Worm (Caenorhabditis elegans) whole organism, young adult: Measurements from ENCODE around the gene ZK355.3.
A peak's percentile ranks its signal among the peaks of the same experiment; 100 is the strongest.

ENCODE experiments used
- B0261.1 ChIP-seq: sonication (generic microtip); optimal IDR thresholded peaks from 2 replicates; lab custom pipeline; 2016; ENCODE audit warnings: mild to moderate bottlenecking, missing genetic modification characterization, moderate library complexity, missing compliant biosample characterization
- B0336.3 ChIP-seq: fragments of 200-800 bp; sonication (Bioruptor generic); IDR thresholded peaks from 2 replicates; pipeline ENCODE4 v1.3.6; 2022; ENCODE audit warnings: missing genetic modification characterization, missing compliant biosample characterization
- C06A6.2 ChIP-seq: fragments of 200-800 bp; sonication (Bioruptor generic); conservative IDR thresholded peaks from 2 replicates; pipeline ENCODE4 v1.3.6; 2022; ENCODE audit warnings: missing genetic modification characterization, missing compliant biosample characterization
- D2030.7 ChIP-seq: fragments of 200-800 bp; sonication (Bioruptor generic); IDR thresholded peaks from 2 replicates; pipeline ENCODE4 v1.3.6; 2022; ENCODE audit warnings: missing genetic modification reagents, missing genetic modification characterization, missing compliant biosample characterization
- F49E8.2 ChIP-seq: sonication (generic microtip); optimal IDR thresholded peaks from 3 replicates; lab custom pipeline; 2017; ENCODE audit warnings: missing genetic modification characterization, mild to moderate bottlenecking, missing compliant biosample characterization, antibody characterized with exemption, moderate library complexity; ENCODE audit not compliant: insufficient read depth
- F55B11.4 ChIP-seq: sonication (generic microtip); optimal IDR thresholded peaks from 2 replicates; lab custom pipeline; 2016; ENCODE audit warnings: missing compliant biosample characterization, missing genetic modification characterization, borderline replicate concordance; ENCODE audit not compliant: insufficient read depth
- K11D2.4 ChIP-seq: fragments of 200-800 bp; sonication (Bioruptor generic); IDR thresholded peaks from 2 replicates; pipeline ENCODE4 v1.3.6; 2022; ENCODE audit warnings: missing genetic modification reagents, missing genetic modification characterization, missing compliant biosample characterization
- K12H6.12 ChIP-seq: fragments of 200-800 bp; sonication (Bioruptor generic); optimal IDR thresholded peaks from 2 replicates; lab custom pipeline; 2018; ENCODE audit warnings: mild to moderate bottlenecking, missing genetic modification characterization, missing compliant biosample characterization
- T07F8.4 ChIP-seq: sonication (generic microtip); optimal IDR thresholded peaks from 2 replicates; lab custom pipeline; 2016; ENCODE audit warnings: mild to moderate bottlenecking, missing genetic modification characterization, moderate library complexity, missing compliant biosample characterization
- Y53G8AR.9 ChIP-seq: fragments of 200-800 bp; sonication (Bioruptor generic); conservative IDR thresholded peaks from 2 replicates; pipeline ENCODE4 v1.3.6; 2022; ENCODE audit warnings: missing genetic modification reagents, missing genetic modification characterization, missing compliant biosample characterization
- Y67H2A.10 ChIP-seq: fragments of 200-800 bp; sonication (Bioruptor generic); conservative IDR thresholded peaks from 2 replicates; pipeline ENCODE4 v1.3.6; 2022; ENCODE audit warnings: missing genetic modification reagents, missing genetic modification characterization, missing compliant biosample characterization
- attf-6 ChIP-seq: fragments of 200-800 bp; sonication (Bioruptor generic); IDR thresholded peaks from 2 replicates; pipeline ENCODE4 v1.3.6; 2022; ENCODE audit warnings: missing genetic modification reagents, missing genetic modification characterization, missing compliant biosample characterization
- bed-2 ChIP-seq: fragments of 200-800 bp; sonication (Bioruptor generic); IDR thresholded peaks from 2 replicates; pipeline ENCODE4 v1.3.6; 2022; ENCODE audit warnings: missing genetic modification reagents, missing genetic modification characterization, missing compliant biosample characterization
- ceh-40 ChIP-seq: fragments of 200-800 bp; sonication (Bioruptor generic); IDR thresholded peaks from 2 replicates; pipeline ENCODE4 v1.3.6; 2022; ENCODE audit warnings: missing genetic modification characterization, missing compliant biosample characterization
- ceh-79 ChIP-seq: sonication (generic microtip); optimal IDR thresholded peaks from 2 replicates; lab custom pipeline; 2017; ENCODE audit warnings: mild to moderate bottlenecking, missing genetic modification characterization, missing compliant biosample characterization
- dox-1 ChIP-seq: fragments of 200-800 bp; sonication (Bioruptor generic); IDR thresholded peaks from 2 replicates; pipeline ENCODE4 v1.3.6; 2022; ENCODE audit warnings: missing genetic modification reagents, missing genetic modification characterization, missing compliant biosample characterization
- dpff-1 ChIP-seq: sonication (generic microtip); optimal IDR thresholded peaks from 2 replicates; lab custom pipeline; 2017; ENCODE audit warnings: mild to moderate bottlenecking, missing genetic modification characterization, missing compliant biosample characterization
- efl-1 ChIP-seq: fragments of 150-350 bp; optimal IDR thresholded peaks from 2 replicates; lab custom pipeline; 2014; ENCODE audit warnings: missing biosample characterization, missing genetic modification reagents, missing genetic modification characterization
- egl-44 ChIP-seq: fragments of 200-800 bp; sonication (Bioruptor generic); IDR thresholded peaks from 2 replicates; pipeline ENCODE4 v1.3.6; 2022; ENCODE audit warnings: missing genetic modification reagents, missing genetic modification characterization, missing compliant biosample characterization
- ekl-4 ChIP-seq: fragments of 200-800 bp; sonication (Bioruptor generic); IDR thresholded peaks from 2 replicates; pipeline ENCODE4 v1.3.6; 2022; ENCODE audit warnings: missing genetic modification reagents, missing genetic modification characterization, missing compliant biosample characterization
- gei-17 ChIP-seq: fragments of 200-800 bp; sonication (Bioruptor generic); optimal IDR thresholded peaks from 2 replicates; lab custom pipeline; 2018; ENCODE audit warnings: mild to moderate bottlenecking, missing genetic modification characterization, missing compliant biosample characterization
- hlh-26 ChIP-seq: fragments of 200-800 bp; sonication (Bioruptor generic); conservative IDR thresholded peaks from 2 replicates; pipeline ENCODE4 v1.3.6; 2022; ENCODE audit warnings: missing genetic modification reagents, missing genetic modification characterization, missing compliant biosample characterization
- hsf-1 ChIP-seq: fragments of 200-800 bp; sonication (Bioruptor generic); IDR thresholded peaks from 2 replicates; pipeline ENCODE4 v1.3.6; 2022; ENCODE audit warnings: missing genetic modification reagents, missing genetic modification characterization, missing compliant biosample characterization
- lin-35 ChIP-seq, 3 experiments: fragments of 150-350 bp in 2 of 3; sonication (generic microtip) in 1 of 3; optimal IDR thresholded peaks; 2 replicates each; lab custom pipeline; 2014 to 2018; ENCODE audit warnings: missing biosample characterization in 3 of 3, missing genetic modification characterization in 3 of 3, missing genetic modification reagents in 3 of 3
- lsy-27 ChIP-seq: sonication (generic microtip); optimal IDR thresholded peaks from 2 replicates; lab custom pipeline; 2017; ENCODE audit warnings: missing genetic modification characterization, mild to moderate bottlenecking, missing compliant biosample characterization, antibody characterized with exemption, missing genotype, borderline replicate concordance; ENCODE audit not compliant: insufficient read depth
- madf-10 ChIP-seq: sonication (generic microtip); optimal IDR thresholded peaks from 2 replicates; lab custom pipeline; 2016; ENCODE audit warnings: mild to moderate bottlenecking, missing genetic modification characterization, missing compliant biosample characterization
- madf-8 ChIP-seq: fragments of 200-800 bp; sonication (Bioruptor generic); conservative IDR thresholded peaks from 2 replicates; pipeline ENCODE4 v1.3.6; 2022; ENCODE audit warnings: missing genetic modification reagents, missing genetic modification characterization, missing compliant biosample characterization
- mcd-1 ChIP-seq: fragments of 200-800 bp; sonication (Bioruptor generic); IDR thresholded peaks from 2 replicates; pipeline ENCODE4 v1.3.6; 2022; ENCODE audit warnings: missing genetic modification reagents, missing genetic modification characterization, missing compliant biosample characterization
- mes-4 ChIP-seq: sonication (generic microtip); optimal IDR thresholded peaks from 2 replicates; lab custom pipeline; 2016; ENCODE audit warnings: missing genotype, missing genetic modification characterization, missing compliant biosample characterization
- nfya-1 ChIP-seq: sonication (generic microtip); optimal IDR thresholded peaks from 2 replicates; lab custom pipeline; 2017; ENCODE audit warnings: antibody characterized with exemption, missing compliant biosample characterization, missing genetic modification characterization, borderline replicate concordance; ENCODE audit not compliant: insufficient read depth
- nfyb-1 ChIP-seq: fragments of 200-800 bp; sonication (Bioruptor generic); IDR thresholded peaks from 2 replicates; pipeline ENCODE4 v1.3.6; 2022; ENCODE audit warnings: missing genetic modification reagents, missing genetic modification characterization, missing compliant biosample characterization
- nhr-120 ChIP-seq: fragments of 200-800 bp; sonication (Bioruptor generic); IDR thresholded peaks from 2 replicates; pipeline ENCODE4 v1.3.6; 2022; ENCODE audit warnings: missing genetic modification characterization, missing compliant biosample characterization
- nhr-27 ChIP-seq: fragments of 200-800 bp; sonication (Bioruptor generic); optimal IDR thresholded peaks from 2 replicates; lab custom pipeline; 2018; ENCODE audit warnings: mild to moderate bottlenecking, missing genetic modification characterization, moderate library complexity, missing compliant biosample characterization
- pha-4 ChIP-seq: fragments of 150-350 bp; sonication (generic microtip); optimal IDR thresholded peaks from 2 replicates; lab custom pipeline; 2014; ENCODE audit warnings: missing biosample characterization, missing genetic modification reagents, missing genetic modification characterization
- rcor-1 ChIP-seq: fragments of 200-800 bp; sonication (Bioruptor generic); IDR thresholded peaks from 2 replicates; pipeline ENCODE4 v1.3.6; 2022; ENCODE audit warnings: missing genetic modification reagents, missing genetic modification characterization, missing compliant biosample characterization
- rpc-1 ChIP-seq, 2 experiments: fragments of 150-350 bp in 1 of 2; sonication (generic microtip) in 1 of 2; optimal IDR thresholded peaks; 2 replicates each; lab custom pipeline; 2014 to 2018; ENCODE audit warnings: missing biosample characterization in 1 of 2, missing genetic modification characterization in 1 of 2, missing genetic modification reagents in 1 of 2, missing genotype in 1 of 2
- sdz-38 ChIP-seq: sonication (generic microtip); optimal IDR thresholded peaks from 2 replicates; lab custom pipeline; 2016; ENCODE audit warnings: missing genotype, missing genetic modification characterization, missing compliant biosample characterization
- sea-2 ChIP-seq: fragments of 200-800 bp; sonication (Bioruptor generic); IDR thresholded peaks from 2 replicates; pipeline ENCODE4 v1.3.6; 2022; ENCODE audit warnings: missing genetic modification characterization, missing compliant biosample characterization
- snpc-1.1 ChIP-seq: sonication (generic microtip); optimal IDR thresholded peaks from 2 replicates; lab custom pipeline; 2017; ENCODE audit warnings: missing genetic modification characterization, mild to moderate bottlenecking, missing compliant biosample characterization, antibody characterized with exemption, moderate library complexity, missing genotype, missing genetic modification reagents; ENCODE audit not compliant: insufficient read depth
- snpc-4 ChIP-seq, 5 experiments: fragments of 150-350 bp in 1 of 5; sonication (generic microtip) in 4 of 5; optimal IDR thresholded peaks; 2 replicates each; lab custom pipeline; 2014 to 2018; ENCODE audit warnings: missing genetic modification characterization in 5 of 5, missing biosample characterization in 3 of 5, antibody characterized with exemption in 2 of 5, mild to moderate bottlenecking in 2 of 5, missing compliant biosample characterization in 2 of 5, missing genotype in 2 of 5, moderate library complexity in 2 of 5, missing genetic modification reagents in 1 of 5
- xnd-1 ChIP-seq: sonication (generic microtip); optimal IDR thresholded peaks from 2 replicates; lab custom pipeline; 2016; ENCODE audit warnings: missing genotype, missing genetic modification reagents, missing genetic modification characterization, missing compliant biosample characterization
- zfh-2 ChIP-seq: fragments of 200-800 bp; sonication (Bioruptor generic); conservative IDR thresholded peaks from 2 replicates; pipeline ENCODE4 v1.3.6; 2022; ENCODE audit warnings: missing genetic modification reagents, missing genetic modification characterization, missing compliant biosample characterization
- ztf-22 ChIP-seq: fragments of 200-800 bp; sonication (Bioruptor generic); optimal IDR thresholded peaks from 2 replicates; lab custom pipeline; 2018; ENCODE audit warnings: mild to moderate bottlenecking, missing genetic modification characterization, moderate library complexity, missing compliant biosample characterization
- ztf-25 ChIP-seq: fragments of 200-800 bp; sonication (Bioruptor generic); IDR thresholded peaks from 2 replicates; pipeline ENCODE4 v1.3.6; 2022; ENCODE audit warnings: missing genetic modification reagents, missing genetic modification characterization, missing compliant biosample characterization
- ztf-26 ChIP-seq: sonication (generic microtip); optimal IDR thresholded peaks from 2 replicates; lab custom pipeline; 2017; ENCODE audit warnings: missing genetic modification characterization, missing compliant biosample characterization
- ztf-28 ChIP-seq: fragments of 200-800 bp; sonication (Bioruptor generic); IDR thresholded peaks from 2 replicates; pipeline ENCODE4 v1.3.6; 2022; ENCODE audit warnings: missing genetic modification reagents, missing genetic modification characterization, missing compliant biosample characterization

The ZK355.3 gene

ce11 chrII:2973940-2974402 is 46.5 kb upstream of the ZK355.3 start (continued):
- TF ChIP-seq bed-2 (GFP tag; lab: Robert Waterston, UW), result 0 out of 2 replicates have a peak, but pooled peaks have one; percentile 42
- TF ChIP-seq snpc-4 (GFP tag; optimal IDR thresholded peaks at IDR 0.05; lab: Kevin White, UChicago), result no peak
- peak in 2 of 4 experiments; percentile 22 to 54 for TF ChIP-seq snpc-4 (tag; optimal IDR thresholded peaks at IDR 0.05; lab: Kevin White, UChicago)
- TF ChIP-seq snpc-1.1 (tag; lab: Kevin White, UChicago), result no peak
- TF ChIP-seq F49E8.2 (tag; lab: Kevin White, UChicago), result no peak
- TF ChIP-seq ekl-4 (GFP tag; lab: Robert Waterston, UW), result peak; percentile 94
- peak; percentile 97 for TF ChIP-seq nfyb-1 (GFP tag; lab: Robert Waterston, UW)
- peak; percentile 35 for TF ChIP-seq ceh-79
- TF ChIP-seq K12H6.12 (tag; lab: Kevin White, UChicago), result peak; percentile 93
- TF ChIP-seq rcor-1 (GFP tag; lab: Robert Waterston, UW), result peak; percentile 62; the same call in 1 of the 2 replicates
- TF ChIP-seq dox-1 (GFP tag; lab: Robert Waterston, UW), result peak; percentile 91
- no peak for TF ChIP-seq sdz-38 (tag; lab: Kevin White, UChicago)
- TF ChIP-seq attf-6 (GFP tag; lab: Robert Waterston, UW), result peak; percentile 49; the same call in 1 of the 2 replicates
- TF ChIP-seq dpff-1 (tag; lab: Kevin White, UChicago), result peak; percentile 87
- TF ChIP-seq madf-10 (tag; lab: Kevin White, UChicago), result peak; percentile 18
- peak; percentile 85 for TF ChIP-seq Y53G8AR.9 (GFP tag; lab: Robert Waterston, UW)
- peak; percentile 100 for TF ChIP-seq zfh-2 (GFP tag; lab: Robert Waterston, UW)
- TF ChIP-seq F55B11.4 (tag; lab: Kevin White, UChicago), result no peak
- TF ChIP-seq xnd-1, result no peak
- peak; percentile 59; the same call in 1 of the 2 replicates for TF ChIP-seq Y67H2A.10 (GFP tag; lab: Robert Waterston, UW)
- no peak for TF ChIP-seq D2030.7 (GFP tag; lab: Robert Waterston, UW)
- TF ChIP-seq nhr-27, result no peak
- TF ChIP-seq T07F8.4 (tag; lab: Kevin White, UChicago), result no peak
- peak; percentile 24 for TF ChIP-seq B0261.1 (tag; lab: Kevin White, UChicago)
- TF ChIP-seq madf-8 (GFP tag; lab: Robert Waterston, UW), result no peak
- TF ChIP-seq efl-1 (GFP tag; lab: Kevin White, UChicago), result no peak
- TF ChIP-seq egl-44 (GFP tag; lab: Robert Waterston, UW), result peak; percentile 95
- peak; percentile 85 for TF ChIP-seq gei-17 (GFP tag; lab: Kevin White, UChicago)
- peak; percentile 95 for TF ChIP-seq mcd-1
- no peak for TF ChIP-seq nfya-1 (tag; lab: Kevin White, UChicago)
- TF ChIP-seq rpc-1 (optimal IDR thresholded peaks at IDR 0.05; lab: Kevin White, UChicago), result no peak
- no peak for TF ChIP-seq rpc-1 (tag; optimal IDR thresholded peaks at IDR 0.05; lab: Kevin White, UChicago)
- peak; percentile 97 for TF ChIP-seq ztf-26
- TF ChIP-seq ztf-28, result no peak
- TF ChIP-seq hsf-1 (GFP tag; lab: Robert Waterston, UW), result peak; percentile 83
- TF ChIP-seq ztf-25 (GFP tag; lab: Robert Waterston, UW), result no peak
- TF ChIP-seq ceh-40, result no peak
- peak; percentile 88 for TF ChIP-seq pha-4 (tag; lab: Kevin White, UChicago)
- no peak for TF ChIP-seq lsy-27 (tag; lab: Kevin White, UChicago)
- TF ChIP-seq mes-4 (tag; lab: Kevin White, UChicago), result no peak
- TF ChIP-seq nhr-120 (GFP tag; lab: Robert Waterston, UW), result 0 out of 2 replicates have a peak, but pooled peaks have one; percentile 87
- peak; percentile 95 for TF ChIP-seq C06A6.2 (GFP tag; lab: Robert Waterston, UW)
- TF ChIP-seq B0336.3, result peak; percentile 97
- peak; percentile 79; the same call in 1 of the 2 replicates for TF ChIP-seq sea-2 (GFP tag; lab: Robert Waterston, UW)
- TF ChIP-seq ztf-22, result peak; percentile 94
- no peak for TF ChIP-seq hlh-26
- peak in 1 of 3 experiments; percentile 83 for TF ChIP-seq lin-35 (GFP tag; optimal IDR thresholded peaks at IDR 0.05; lab: Kevin White, UChicago)
- peak; percentile 97 for TF ChIP-seq K11D2.4 (GFP tag; lab: Robert Waterston, UW)
